Worm (Caenorhabditis elegans) whole organism, L2 larva: ENCODE results near the gene F59B2.14.
A peak's percentile ranks its signal among the peaks of the same experiment; 100 is the strongest.

ENCODE experiments used
- C34F6.9 ChIP-seq: fragments of 150-350 bp; optimal IDR thresholded peaks from 2 replicates; lab custom pipeline; 2014; ENCODE audit warnings: missing biosample characterization, missing genetic modification characterization
- F13H6.1 ChIP-seq: sonication (generic microtip); optimal IDR thresholded peaks from 2 replicates; lab custom pipeline; 2016; ENCODE audit warnings: missing genetic modification characterization, missing compliant biosample characterization
- R02D3.7 ChIP-seq: fragments of 150-350 bp; optimal IDR thresholded peaks from 2 replicates; lab custom pipeline; 2014; ENCODE audit warnings: missing biosample characterization, missing genetic modification characterization
- Y55F3AM.14 ChIP-seq: fragments of 200-800 bp; sonication (Bioruptor generic); optimal IDR thresholded peaks from 2 replicates; lab custom pipeline; 2018; ENCODE audit warnings: mild to moderate bottlenecking, missing genetic modification characterization, missing compliant biosample characterization
- ZK546.5 ChIP-seq: sonication (generic microtip); optimal IDR thresholded peaks from 2 replicates; lab custom pipeline; 2017; ENCODE audit warnings: missing biosample characterization, missing genetic modification characterization
- alr-1 ChIP-seq: fragments of 150-350 bp; optimal IDR thresholded peaks from 2 replicates; lab custom pipeline; 2014; ENCODE audit warnings: missing biosample characterization, missing genetic modification characterization
- aly-2 ChIP-seq: fragments of 150-350 bp; optimal IDR thresholded peaks from 2 replicates; lab custom pipeline; 2014; ENCODE audit warnings: missing biosample characterization, missing genetic modification characterization
- ama-1 ChIP-seq: fragments of 150-350 bp; optimal IDR thresholded peaks from 2 replicates; lab custom pipeline; 2018; ENCODE audit warnings: inconsistent platforms
- blmp-1 ChIP-seq: sonication (generic microtip); optimal IDR thresholded peaks from 2 replicates; lab custom pipeline; 2017; ENCODE audit warnings: missing genetic modification characterization, mild to moderate bottlenecking, missing compliant biosample characterization, antibody characterized with exemption, moderate library complexity; ENCODE audit not compliant: insufficient read depth
- ceh-16 ChIP-seq: fragments of 150-350 bp; optimal IDR thresholded peaks from 2 replicates; lab custom pipeline; 2014; ENCODE audit warnings: missing biosample characterization, missing genetic modification characterization
- ceh-82 ChIP-seq: fragments of 150-350 bp; optimal IDR thresholded peaks from 2 replicates; lab custom pipeline; 2014; ENCODE audit warnings: missing biosample characterization, missing genetic modification characterization
- crh-2 ChIP-seq: sonication (generic microtip); optimal IDR thresholded peaks from 2 replicates; lab custom pipeline; 2017; ENCODE audit warnings: missing biosample characterization, missing genetic modification characterization
- dmd-4 ChIP-seq: sonication (generic microtip); optimal IDR thresholded peaks from 2 replicates; lab custom pipeline; 2017; ENCODE audit warnings: missing biosample characterization, missing genetic modification characterization
- egl-27 ChIP-seq: sonication (generic microtip); optimal IDR thresholded peaks from 3 replicates; lab custom pipeline; 2017; ENCODE audit warnings: missing biosample characterization, missing genetic modification reagents, missing genetic modification characterization
- elt-1 ChIP-seq: fragments of 150-350 bp; optimal IDR thresholded peaks from 2 replicates; lab custom pipeline; 2014; ENCODE audit warnings: missing biosample characterization, missing genetic modification characterization
- elt-3 ChIP-seq: sonication (generic microtip); optimal IDR thresholded peaks from 2 replicates; lab custom pipeline; 2017; ENCODE audit warnings: missing biosample characterization, missing genetic modification characterization
- fos-1 ChIP-seq: fragments of 150-350 bp; optimal IDR thresholded peaks from 2 replicates; lab custom pipeline; 2014; ENCODE audit warnings: missing biosample characterization, missing genetic modification characterization
- gmeb-1 ChIP-seq: fragments of 150-350 bp; optimal IDR thresholded peaks from 2 replicates; lab custom pipeline; 2014; ENCODE audit warnings: missing biosample characterization, missing genetic modification characterization
- lin-11 ChIP-seq: fragments of 150-350 bp; sonication (generic microtip); optimal IDR thresholded peaks from 2 replicates; lab custom pipeline; 2014; ENCODE audit warnings: missing biosample characterization, missing genetic modification characterization, inconsistent platforms, mixed read lengths
- lin-13 ChIP-seq: fragments of 150-350 bp; optimal IDR thresholded peaks from 2 replicates; lab custom pipeline; 2014; ENCODE audit warnings: missing biosample characterization, missing genetic modification reagents, missing genetic modification characterization
- lin-39 ChIP-seq: fragments of 150-350 bp; optimal IDR thresholded peaks from 2 replicates; lab custom pipeline; 2014; ENCODE audit warnings: missing biosample characterization, missing genetic modification reagents, missing genetic modification characterization
- lsy-2 ChIP-seq, 2 experiments: fragments of 150-350 bp in 1 of 2; sonication (generic microtip) in 1 of 2; optimal IDR thresholded peaks; 2 replicates each; lab custom pipeline; 2014 to 2017; ENCODE audit warnings: missing biosample characterization in 2 of 2, missing genetic modification characterization in 2 of 2
- mab-5 ChIP-seq: fragments of 150-350 bp; optimal IDR thresholded peaks from 2 replicates; lab custom pipeline; 2014; ENCODE audit warnings: missing biosample characterization, missing genetic modification characterization
- mbf-1 ChIP-seq: sonication (generic microtip); optimal IDR thresholded peaks from 2 replicates; lab custom pipeline; 2017; ENCODE audit warnings: missing biosample characterization, missing genetic modification characterization
- mdl-1 ChIP-seq, 2 experiments: fragments of 150-350 bp in 1 of 2; sonication (generic microtip) in 1 of 2; optimal IDR thresholded peaks; 2 replicates each; lab custom pipeline; 2017; ENCODE audit warnings: missing biosample characterization in 2 of 2, missing genetic modification characterization in 2 of 2
- nhr-10 ChIP-seq: sonication (generic microtip); optimal IDR thresholded peaks from 2 replicates; lab custom pipeline; 2017; ENCODE audit warnings: missing biosample characterization, missing genetic modification characterization
- nhr-11 ChIP-seq: fragments of 150-350 bp; optimal IDR thresholded peaks from 2 replicates; lab custom pipeline; 2014; ENCODE audit warnings: missing biosample characterization, missing genetic modification characterization
- nhr-12 ChIP-seq: fragments of 150-350 bp; optimal IDR thresholded peaks from 2 replicates; lab custom pipeline; 2014; ENCODE audit warnings: missing biosample characterization, missing genetic modification characterization
- nhr-129 ChIP-seq: fragments of 150-350 bp; optimal IDR thresholded peaks from 2 replicates; lab custom pipeline; 2014; ENCODE audit warnings: missing biosample characterization, missing genetic modification characterization
- nhr-21 ChIP-seq: fragments of 150-350 bp; optimal IDR thresholded peaks from 2 replicates; lab custom pipeline; 2014; ENCODE audit warnings: missing biosample characterization, missing genetic modification characterization
- nhr-23 ChIP-seq: fragments of 150-350 bp; optimal IDR thresholded peaks from 2 replicates; lab custom pipeline; 2014; ENCODE audit warnings: missing biosample characterization, missing genetic modification reagents, missing genetic modification characterization
- nhr-237 ChIP-seq: fragments of 150-350 bp; optimal IDR thresholded peaks from 2 replicates; lab custom pipeline; 2014; ENCODE audit warnings: missing biosample characterization, missing genetic modification characterization
- nhr-25 ChIP-seq: fragments of 150-350 bp; sonication (generic microtip); optimal IDR thresholded peaks from 3 replicates; lab custom pipeline; 2014; ENCODE audit warnings: missing biosample characterization, missing genetic modification characterization
- nhr-6 ChIP-seq: fragments of 150-350 bp; optimal IDR thresholded peaks from 2 replicates; lab custom pipeline; 2014; ENCODE audit warnings: missing biosample characterization, missing genetic modification characterization
- nhr-77 ChIP-seq: fragments of 150-350 bp; optimal IDR thresholded peaks from 2 replicates; lab custom pipeline; 2014; ENCODE audit warnings: missing biosample characterization, missing genetic modification characterization
- peb-1 ChIP-seq: fragments of 150-350 bp; optimal IDR thresholded peaks from 2 replicates; lab custom pipeline; 2014; ENCODE audit warnings: missing biosample characterization, missing genetic modification characterization
- sem-4 ChIP-seq: fragments of 150-350 bp; optimal IDR thresholded peaks from 2 replicates; lab custom pipeline; 2014; ENCODE audit warnings: missing biosample characterization, missing genetic modification reagents, missing genetic modification characterization
- skn-1 ChIP-seq: sonication (generic microtip); optimal IDR thresholded peaks from 2 replicates; lab custom pipeline; 2017; ENCODE audit warnings: missing biosample characterization, missing genetic modification characterization
- sma-3 ChIP-seq: sonication (generic microtip); optimal IDR thresholded peaks from 2 replicates; lab custom pipeline; 2016; ENCODE audit warnings: missing genetic modification reagents, missing genetic modification characterization, missing compliant biosample characterization
- sma-9 ChIP-seq, 2 experiments: fragments of 150-350 bp in 1 of 2; sonication (generic microtip) in 1 of 2; optimal IDR thresholded peaks; 2 replicates each; lab custom pipeline; 2014 to 2016; ENCODE audit warnings: missing genetic modification characterization in 2 of 2, mild to moderate bottlenecking in 1 of 2, missing biosample characterization in 1 of 2, missing compliant biosample characterization in 1 of 2, missing genetic modification reagents in 1 of 2, moderate library complexity in 1 of 2
- snpc-4 ChIP-seq: fragments of 150-350 bp; optimal IDR thresholded peaks from 2 replicates; lab custom pipeline; 2014; ENCODE audit warnings: missing biosample characterization, missing genetic modification characterization
- unc-39 ChIP-seq: fragments of 150-350 bp; optimal IDR thresholded peaks from 2 replicates; lab custom pipeline; 2014; ENCODE audit warnings: missing biosample characterization, missing genetic modification characterization
- unc-55 ChIP-seq: fragments of 150-350 bp; sonication (generic microtip); optimal IDR thresholded peaks from 3 replicates; lab custom pipeline; 2014; ENCODE audit warnings: missing biosample characterization, missing genetic modification reagents, missing genetic modification characterization
- unc-62 ChIP-seq: fragments of 150-350 bp; optimal IDR thresholded peaks from 2 replicates; lab custom pipeline; 2014; ENCODE audit warnings: missing biosample characterization, missing genetic modification reagents, missing genetic modification characterization
- zag-1 ChIP-seq: fragments of 150-350 bp; optimal IDR thresholded peaks from 2 replicates; lab custom pipeline; 2014; ENCODE audit warnings: missing biosample characterization, missing genetic modification characterization
- ztf-1 ChIP-seq: fragments of 200-800 bp; sonication (Bioruptor generic); conservative IDR thresholded peaks from 2 replicates; pipeline ENCODE4 v1.3.6; 2022; ENCODE audit warnings: missing genetic modification characterization, missing compliant biosample characterization
- ztf-11 ChIP-seq: sonication (generic microtip); optimal IDR thresholded peaks from 2 replicates; lab custom pipeline; 2017; ENCODE audit warnings: missing biosample characterization, missing genetic modification characterization
- ztf-4 ChIP-seq: fragments of 150-350 bp; optimal IDR thresholded peaks from 2 replicates; lab custom pipeline; 2014; ENCODE audit warnings: missing biosample characterization, missing genetic modification characterization

The F59B2.14 gene

ce11 chrIII:9051714-9052113 is 29.3 kb upstream of the F59B2.14 start:
- no peak for TF ChIP-seq elt-1
- TF ChIP-seq F13H6.1 (tag; lab: Kevin White, UChicago), result no peak
- TF ChIP-seq gmeb-1 (tag; lab: Kevin White, UChicago), result no peak
- no peak for TF ChIP-seq fos-1 (tag; lab: Kevin White, UChicago)
- TF ChIP-seq snpc-4 (tag; lab: Kevin White, UChicago), result no peak
- no peak for TF ChIP-seq mdl-1 (tag; optimal IDR thresholded peaks at IDR 0.05; lab: Kevin White, UChicago)
- TF ChIP-seq nhr-6 (tag; lab: Kevin White, UChicago), result no peak
- TF ChIP-seq C34F6.9 (tag; lab: Kevin White, UChicago), result no peak
- TF ChIP-seq nhr-23 (tag; lab: Kevin White, UChicago), result no peak
- TF ChIP-seq crh-2, result no peak
- TF ChIP-seq unc-39, result no peak
- no peak for TF ChIP-seq sem-4 (tag; lab: Kevin White, UChicago)
- TF ChIP-seq ama-1 (lab: Kevin White, UChicago), result no peak
- no peak for TF ChIP-seq R02D3.7 (tag; lab: Kevin White, UChicago)
- TF ChIP-seq nhr-77 (tag; lab: Kevin White, UChicago), result no peak

- TF ChIP-seq nhr-25, result peak; percentile 53
- peak; percentile 96 for TF ChIP-seq nhr-129 (tag; lab: Kevin White, UChicago)
- TF ChIP-seq nhr-237 (tag; lab: Kevin White, UChicago), result no peak
- TF ChIP-seq ztf-4, result peak; percentile 98
- no peak for TF ChIP-seq ztf-1
- no peak for TF ChIP-seq nhr-77 (tag; lab: Kevin White, UChicago)
- TF ChIP-seq mbf-1, result no peak
- peak; percentile 50 for TF ChIP-seq F13H6.1 (tag; lab: Kevin White, UChicago)
- TF ChIP-seq lsy-2 (tag; optimal IDR thresholded peaks at IDR 0.05; lab: Kevin White, UChicago), result peak in 1 of 2 experiments; percentile 90
- TF ChIP-seq nhr-12 (tag; lab: Kevin White, UChicago), result peak; percentile 58
- TF ChIP-seq ztf-11, result no peak
- no peak for TF ChIP-seq ceh-82
- peak; percentile 0 for TF ChIP-seq unc-62
- no peak for TF ChIP-seq alr-1 (tag; lab: Kevin White, UChicago)
- peak; percentile 73 for TF ChIP-seq sma-3 (GFP tag; lab: Kevin White, UChicago)
- peak; percentile 51 for TF ChIP-seq fos-1 (tag; lab: Kevin White, UChicago)
- peak; percentile 90 for TF ChIP-seq crh-2
- TF ChIP-seq nhr-10, result peak; percentile 13
- TF ChIP-seq lin-39 (tag; lab: Kevin White, UChicago), result no peak
- no peak for TF ChIP-seq mdl-1 (tag; optimal IDR thresholded peaks at IDR 0.05; lab: Kevin White, UChicago)
- TF ChIP-seq nhr-23 (tag; lab: Kevin White, UChicago), result no peak
- no peak for TF ChIP-seq elt-1
- TF ChIP-seq elt-3 (tag; lab: Kevin White, UChicago), result no peak
- TF ChIP-seq lin-11 (tag; lab: Kevin White, UChicago), result no peak
- peak; percentile 68 for TF ChIP-seq nhr-6 (tag; lab: Kevin White, UChicago)
- peak; percentile 60 for TF ChIP-seq unc-55 (GFP tag; lab: Kevin White, UChicago)
- no peak for TF ChIP-seq egl-27 (tag; lab: Kevin White, UChicago)
- TF ChIP-seq R02D3.7 (tag; lab: Kevin White, UChicago), result no peak
- TF ChIP-seq sma-9 (GFP tag; optimal IDR thresholded peaks at IDR 0.05; lab: Kevin White, UChicago), result peak; percentile 65
- no peak for TF ChIP-seq sma-9 (tag; optimal IDR thresholded peaks at IDR 0.05; lab: Kevin White, UChicago)
- TF ChIP-seq sem-4 (tag; lab: Kevin White, UChicago), result peak; percentile 80
- no peak for TF ChIP-seq unc-39
- peak; percentile 95 for TF ChIP-seq C34F6.9 (tag; lab: Kevin White, UChicago)
- TF ChIP-seq ceh-16, result no peak
- peak; percentile 85 for TF ChIP-seq lin-13 (GFP tag; lab: Kevin White, UChicago)
- no peak for TF ChIP-seq peb-1 (tag; lab: Kevin White, UChicago)
- TF ChIP-seq snpc-4 (tag; lab: Kevin White, UChicago), result peak; percentile 43
- peak; percentile 99 for TF ChIP-seq ama-1 (lab: Kevin White, UChicago)
- no peak for TF ChIP-seq mab-5 (tag; lab: Kevin White, UChicago)
- TF ChIP-seq gmeb-1 (tag; lab: Kevin White, UChicago), result peak; percentile 71
- TF ChIP-seq Y55F3AM.14, result peak; percentile 59
- peak; percentile 31 for TF ChIP-seq zag-1
- TF ChIP-seq blmp-1 (tag; lab: Kevin White, UChicago), result no peak
- peak; percentile 74 for TF ChIP-seq skn-1 (tag; lab: Kevin White, UChicago)
- TF ChIP-seq aly-2 (tag; lab: Kevin White, UChicago), result no peak
- no peak for TF ChIP-seq ZK546.5
- TF ChIP-seq dmd-4 (tag; lab: Kevin White, UChicago), result no peak
- peak; percentile 57 for TF ChIP-seq nhr-21
- peak; percentile 59 for TF ChIP-seq nhr-11 (tag; lab: Kevin White, UChicago)
Observed at ce11 chrIII:9051119-9051597, 28.7 kb upstream of the F59B2.14 start.
